Fruit fly (Drosophila melanogaster) whole organism, embryonic: ENCODE results near the gene Pcd.

Source experiments
- Ada2b ChIP-seq: fragments of 200-800 bp; sonication (Bioruptor generic); IDR thresholded peaks from 2 replicates; pipeline ENCODE4 v1.3.6; 2022; ENCODE audit warnings: missing biosample characterization, missing genetic modification characterization
- CG10147 ChIP-seq: fragments of 200-800 bp; sonication (Bioruptor generic); optimal IDR thresholded peaks from 2 replicates; lab custom pipeline; 2019; ENCODE audit warnings: missing biosample characterization, mild to moderate bottlenecking, missing genetic modification characterization, moderate library complexity
- CG10366 ChIP-seq: fragments of 200-800 bp; sonication (Bioruptor generic); IDR thresholded peaks from 2 replicates; pipeline ENCODE4 v1.3.6; 2022; ENCODE audit warnings: missing biosample characterization, missing genetic modification characterization
- CG10431 ChIP-seq: fragments of 200-800 bp; sonication (Bioruptor generic); optimal IDR thresholded peaks from 3 replicates; lab custom pipeline; 2018; ENCODE audit warnings: missing biosample characterization, mild to moderate bottlenecking, missing genetic modification characterization
- CG10654 ChIP-seq: fragments of 200-800 bp; sonication (Bioruptor generic); optimal IDR thresholded peaks from 2 replicates; lab custom pipeline; 2016; ENCODE audit warnings: missing biosample characterization, missing genetic modification characterization
- CG12769 ChIP-seq: fragments of 200-800 bp; sonication (Bioruptor generic); optimal IDR thresholded peaks from 2 replicates; lab custom pipeline; 2019; ENCODE audit warnings: missing biosample characterization, mild to moderate bottlenecking, missing genetic modification characterization, moderate library complexity
- CG13287 ChIP-seq: fragments of 200-800 bp; sonication (Bioruptor generic); IDR thresholded peaks from 2 replicates; pipeline ENCODE4 v1.3.6; 2022; ENCODE audit warnings: missing biosample characterization, missing genetic modification characterization; ENCODE audit not compliant: partially characterized antibody
- CG15479 ChIP-seq: fragments of 200-800 bp; sonication (Bioruptor generic); optimal IDR thresholded peaks from 3 replicates; lab custom pipeline; 2019; ENCODE audit warnings: missing biosample characterization, mild to moderate bottlenecking, missing genetic modification characterization, moderate library complexity
- CG1603 ChIP-seq: fragments of 200-800 bp; sonication (Bioruptor generic); optimal IDR thresholded peaks from 2 replicates; lab custom pipeline; 2019; ENCODE audit warnings: missing biosample characterization, mild to moderate bottlenecking, missing genetic modification characterization, moderate library complexity
- CG1647 ChIP-seq: fragments of 200-800 bp; sonication (Bioruptor generic); optimal IDR thresholded peaks from 3 replicates; lab custom pipeline; 2016; ENCODE audit warnings: missing biosample characterization, missing genetic modification characterization
- CG17568 ChIP-seq: fragments of 200-800 bp; sonication (Bioruptor generic); optimal IDR thresholded peaks from 2 replicates; lab custom pipeline; 2018; ENCODE audit warnings: missing biosample characterization, mild to moderate bottlenecking, missing genetic modification characterization, moderate library complexity
- CG17612 ChIP-seq: fragments of 200-800 bp; sonication (Bioruptor generic); IDR thresholded peaks from 2 replicates; pipeline ENCODE4 v1.3.6; 2022; ENCODE audit warnings: missing biosample characterization, missing genetic modification characterization
- CG18011 ChIP-seq: fragments of 200-800 bp; sonication (Bioruptor generic); optimal IDR thresholded peaks from 2 replicates; lab custom pipeline; 2017; ENCODE audit warnings: missing biosample characterization, missing genetic modification characterization, mild to moderate bottlenecking, moderate library complexity, missing genotype
- CG1832 ChIP-seq: fragments of 200-800 bp; sonication (Bioruptor generic); optimal IDR thresholded peaks from 2 replicates; lab custom pipeline; 2017; ENCODE audit warnings: missing biosample characterization, mild to moderate bottlenecking, missing genetic modification characterization, inconsistent platforms
- CG5180 ChIP-seq: fragments of 200-800 bp; sonication (Bioruptor generic); optimal IDR thresholded peaks from 3 replicates; lab custom pipeline; 2017; ENCODE audit warnings: missing biosample characterization, missing genetic modification characterization, mild to moderate bottlenecking, moderate library complexity, missing genetic modification reagents
- CG6765 ChIP-seq: fragments of 200-800 bp; sonication (Bioruptor generic); optimal IDR thresholded peaks from 3 replicates; lab custom pipeline; 2017; ENCODE audit warnings: missing biosample characterization, mild to moderate bottlenecking, missing genetic modification characterization
- CG7357 ChIP-seq: fragments of 200-800 bp; sonication (Bioruptor generic); IDR thresholded peaks from 3 replicates; pipeline ENCODE4 v1.3.6; 2022; ENCODE audit warnings: missing biosample characterization, missing genetic modification characterization
- CG8478 ChIP-seq: fragments of >200 bp; optimal IDR thresholded peaks from 2 replicates; lab custom pipeline; 2018
- CG9727 ChIP-seq: fragments of 200-800 bp; sonication (Bioruptor generic); optimal IDR thresholded peaks from 3 replicates; lab custom pipeline; 2017; ENCODE audit warnings: missing biosample characterization, mild to moderate bottlenecking, missing genetic modification characterization
- CTCF ChIP-seq: fragments of 200-800 bp; sonication (Bioruptor generic); optimal IDR thresholded peaks from 2 replicates; lab custom pipeline; 2017; ENCODE audit warnings: missing biosample characterization, mild to moderate bottlenecking, missing genetic modification characterization, moderate library complexity
- Dad ChIP-seq: fragments of 200-800 bp; sonication (Bioruptor generic); optimal IDR thresholded peaks from 3 replicates; lab custom pipeline; 2016; ENCODE audit warnings: missing biosample characterization, missing genetic modification characterization
- Fer3 ChIP-seq: fragments of 200-800 bp; sonication (Bioruptor generic); optimal IDR thresholded peaks from 2 replicates; lab custom pipeline; 2018; ENCODE audit warnings: missing biosample characterization, mild to moderate bottlenecking, missing genetic modification characterization, moderate library complexity
- GATAe ChIP-seq: fragments of 200-800 bp; sonication (Bioruptor generic); conservative IDR thresholded peaks from 2 replicates; pipeline ENCODE4 v1.3.6; 2022; ENCODE audit warnings: missing biosample characterization, missing genetic modification characterization
- Hr78 ChIP-seq, 2 experiments: fragments of 200-800 bp in 1 of 2; fragments of >200 bp in 1 of 2; sonication (Bioruptor generic) in 1 of 2; optimal IDR thresholded peaks; 2 replicates each; lab custom pipeline; 2017 to 2019; ENCODE audit warnings: missing biosample characterization in 2 of 2, missing genetic modification characterization in 2 of 2, mild to moderate bottlenecking in 1 of 2, moderate library complexity in 1 of 2
- Mes4 ChIP-seq: fragments of 200-800 bp; sonication (Bioruptor generic); optimal IDR thresholded peaks from 2 replicates; lab custom pipeline; 2016; ENCODE audit warnings: missing biosample characterization, missing genetic modification characterization
- Poxn ChIP-seq: fragments of 200-800 bp; sonication (Bioruptor generic); IDR thresholded peaks from 2 replicates; pipeline ENCODE4 v1.3.6; 2022; ENCODE audit warnings: missing biosample characterization, missing genetic modification characterization
- Ravus ChIP-seq: fragments of 200-800 bp; sonication (Bioruptor generic); IDR thresholded peaks from 2 replicates; pipeline ENCODE4 v1.3.6; 2022; ENCODE audit warnings: missing biosample characterization, missing genetic modification characterization
- ac ChIP-seq: fragments of 200-800 bp; sonication (Bioruptor generic); optimal IDR thresholded peaks from 3 replicates; lab custom pipeline; 2017; ENCODE audit warnings: missing biosample characterization, mild to moderate bottlenecking, missing genetic modification characterization
- aop ChIP-seq: fragments of 200-800 bp; sonication (Bioruptor generic); IDR thresholded peaks from 2 replicates; pipeline ENCODE4 v1.3.6; 2022; ENCODE audit warnings: missing biosample characterization, missing genetic modification characterization
- ato ChIP-seq: fragments of 200-800 bp; sonication (Bioruptor generic); IDR thresholded peaks from 2 replicates; pipeline ENCODE4 v1.3.6; 2022; ENCODE audit warnings: missing biosample characterization, missing genetic modification characterization; ENCODE audit not compliant: partially characterized antibody
- bcd ChIP-seq: fragments of 200-800 bp; sonication (Bioruptor generic); optimal IDR thresholded peaks from 2 replicates; lab custom pipeline; 2017; ENCODE audit warnings: missing biosample characterization, mild to moderate bottlenecking, missing genetic modification characterization
- dati ChIP-seq: fragments of 200-800 bp; sonication (Bioruptor generic); IDR thresholded peaks from 2 replicates; pipeline ENCODE4 v1.3.6; 2022; ENCODE audit warnings: missing biosample characterization, missing genetic modification characterization
- gem ChIP-seq: fragments of 200-800 bp; sonication (Bioruptor generic); optimal IDR thresholded peaks from 2 replicates; lab custom pipeline; 2019; ENCODE audit warnings: missing biosample characterization, mild to moderate bottlenecking, missing genetic modification characterization, moderate library complexity
- grn ChIP-seq: fragments of 200-800 bp; sonication (Bioruptor generic); optimal IDR thresholded peaks from 3 replicates; lab custom pipeline; 2017; ENCODE audit warnings: missing biosample characterization, missing genetic modification characterization
- gt ChIP-seq: fragments of 200-800 bp; sonication (Bioruptor generic); IDR thresholded peaks from 2 replicates; pipeline ENCODE4 v1.3.6; 2022; ENCODE audit warnings: missing biosample characterization, missing genetic modification characterization
- ind ChIP-seq: fragments of 200-800 bp; sonication (Bioruptor generic); optimal IDR thresholded peaks from 3 replicates; lab custom pipeline; 2016; ENCODE audit warnings: missing biosample characterization, missing genetic modification characterization
- knrl ChIP-seq: fragments of 200-800 bp; sonication (Bioruptor generic); IDR thresholded peaks from 3 replicates; pipeline ENCODE4 v1.3.6; 2022; ENCODE audit warnings: missing biosample characterization, missing genetic modification characterization; ENCODE audit not compliant: partially characterized antibody
- lilli ChIP-seq: fragments of 200-800 bp; sonication (Bioruptor generic); optimal IDR thresholded peaks from 3 replicates; lab custom pipeline; 2016; ENCODE audit warnings: missing biosample characterization, missing genetic modification characterization
- lola ChIP-seq, 3 experiments: fragments of >200 bp in 2 of 3; fragments of 200-800 bp in 1 of 3; sonication (Bioruptor generic) in 1 of 3; optimal IDR thresholded peaks; 2 replicates each; lab custom pipeline; 2017 to 2019; ENCODE audit warnings: missing biosample characterization in 3 of 3, missing genetic modification characterization in 3 of 3, mild to moderate bottlenecking in 1 of 3, moderate library complexity in 1 of 3
- mam ChIP-seq: fragments of 200-800 bp; sonication (Bioruptor generic); optimal IDR thresholded peaks from 3 replicates; lab custom pipeline; 2016; ENCODE audit warnings: missing biosample characterization, missing genetic modification characterization
- mld ChIP-seq: fragments of 200-800 bp; sonication (Bioruptor generic); IDR thresholded peaks from 3 replicates; pipeline ENCODE4 v1.3.6; 2022; ENCODE audit warnings: missing biosample characterization, missing genetic modification characterization; ENCODE audit not compliant: partially characterized antibody
- p53 ChIP-seq: fragments of 200-800 bp; sonication (Bioruptor generic); optimal IDR thresholded peaks from 2 replicates; lab custom pipeline; 2016; ENCODE audit warnings: missing biosample characterization, missing genetic modification characterization
- pan ChIP-seq, 4 experiments: fragments of >200 bp in 3 of 4; fragments of 200-800 bp in 1 of 4; sonication (Bioruptor generic) in 1 of 4; optimal IDR thresholded peaks in 3 of 4; IDR thresholded peaks in 1 of 4; 2 replicates each; pipeline versions ENCODE4 v1.3.6 to Lab custom; 2017 to 2022; ENCODE audit warnings: missing biosample characterization in 2 of 4, missing genetic modification characterization in 2 of 4, mixed read lengths in 1 of 4
- pros ChIP-seq: fragments of 200-800 bp; sonication (Bioruptor generic); optimal IDR thresholded peaks from 3 replicates; lab custom pipeline; 2019; ENCODE audit warnings: missing biosample characterization, mild to moderate bottlenecking, missing genetic modification characterization, moderate library complexity
- rib ChIP-seq: fragments of 200-800 bp; sonication (Bioruptor generic); IDR thresholded peaks from 2 replicates; pipeline ENCODE4 v1.3.6; 2022; ENCODE audit warnings: missing biosample characterization, missing genetic modification characterization
- sr ChIP-seq: fragments of 200-800 bp; sonication (Bioruptor generic); IDR thresholded peaks from 3 replicates; pipeline ENCODE4 v1.3.6; 2022; ENCODE audit warnings: missing biosample characterization, missing genetic modification characterization
- tna ChIP-seq: fragments of 200-800 bp; sonication (Bioruptor generic); IDR thresholded peaks from 2 replicates; pipeline ENCODE4 v1.3.6; 2022; ENCODE audit warnings: missing biosample characterization, missing genetic modification characterization; ENCODE audit not compliant: partially characterized antibody
- ttk ChIP-seq: fragments of 200-800 bp; sonication (Bioruptor generic); IDR thresholded peaks from 2 replicates; pipeline ENCODE4 v2.1.2; 2022; ENCODE audit warnings: missing biosample characterization, missing genetic modification characterization
- unc-4 ChIP-seq: fragments of 200-800 bp; sonication (Bioruptor generic); IDR thresholded peaks from 2 replicates; pipeline ENCODE4 v1.3.6; 2022; ENCODE audit warnings: missing biosample characterization, missing genetic modification characterization; ENCODE audit not compliant: partially characterized antibody

Pcd gene

dm6 chr3R:29716782-29717317, 6.1 kb upstream of the Pcd start, which contains the start of gene Obp99b (continued):
- no peak for TF ChIP-seq mld (GFP tag; lab: Robert Waterston, UW)
- TF ChIP-seq ato (GFP tag; lab: Robert Waterston, UW) = no peak
- TF ChIP-seq ttk (GFP tag; lab: Robert Waterston, UW) = peak; percentile 64
- peak; percentile 39; the same call in 1 of the 2 replicates for TF ChIP-seq gt (GFP tag; lab: Robert Waterston, UW)
- peak; percentile 46 for TF ChIP-seq CG10654 (GFP tag; lab: Kevin White, UChicago)
- no peak for TF ChIP-seq pan (optimal IDR thresholded peaks at IDR 0.05; lab: Kevin White, UChicago)
- peak in 1 of 2 experiments; percentile 84 for TF ChIP-seq pan (GFP tag; optimal IDR thresholded peaks at IDR 0.05 in 1 of 2, IDR thresholded peaks at IDR 0.05 in 1 of 2)
- peak; percentile 91 for TF ChIP-seq CG1603
- peak; percentile 62 for TF ChIP-seq CG18011
- TF ChIP-seq CG8478 (lab: Kevin White, UChicago) = no peak
- TF ChIP-seq CG1832 (GFP tag; lab: Kevin White, UChicago) = no peak
- peak; percentile 56 for TF ChIP-seq gem (tag; lab: Kevin White, UChicago)
- TF ChIP-seq CG5180 (GFP tag; lab: Kevin White, UChicago) = peak; percentile 62
- TF ChIP-seq Dad (GFP tag; lab: Kevin White, UChicago) = peak; percentile 63
- TF ChIP-seq lilli (GFP tag; lab: Kevin White, UChicago) = peak; percentile 32
- no peak for TF ChIP-seq Hr78 (GFP tag; optimal IDR thresholded peaks at IDR 0.05; lab: Kevin White, UChicago)
- TF ChIP-seq CG12769 (tag; lab: Kevin White, UChicago) = peak; percentile 45
- peak; percentile 57; the same call in 1 of the 2 replicates for TF ChIP-seq CG17612 (GFP tag; lab: Robert Waterston, UW)
- TF ChIP-seq Mes4 = peak; percentile 88
- TF ChIP-seq CTCF (GFP tag; lab: Kevin White, UChicago) = peak; percentile 94
- peak; percentile 45 for TF ChIP-seq mam
- TF ChIP-seq CG17568 = peak; percentile 70
- TF ChIP-seq aop = peak; percentile 35; the same call in 1 of the 2 replicates
- no peak for TF ChIP-seq unc-4 (GFP tag; lab: Robert Waterston, UW)
- TF ChIP-seq grn = no peak
- peak; percentile 71 for TF ChIP-seq CG10366 (GFP tag; lab: Robert Waterston, UW)
- TF ChIP-seq Ravus (GFP tag; lab: Robert Waterston, UW) = peak; percentile 2; the same call in 1 of the 2 replicates
- peak; percentile 83 for TF ChIP-seq ac (GFP tag; lab: Kevin White, UChicago)
- TF ChIP-seq rib (GFP tag; lab: Robert Waterston, UW) = no peak
- TF ChIP-seq p53 (GFP tag; lab: Kevin White, UChicago) = peak; percentile 57
- TF ChIP-seq Poxn (GFP tag; lab: Robert Waterston, UW) = no peak
- TF ChIP-seq tna (GFP tag; lab: Robert Waterston, UW) = no peak
- TF ChIP-seq sr = peak; percentile 73; the same call in 2 of the 3 replicates
- TF ChIP-seq CG7357 (GFP tag; lab: Robert Waterston, UW) = peak; percentile 55; the same call in 1 of the 3 replicates
- TF ChIP-seq CG9727 (GFP tag; lab: Kevin White, UChicago) = peak; percentile 73
- TF ChIP-seq Ada2b (GFP tag; lab: Robert Waterston, UW) = peak; percentile 61
- peak in 1 of 3 experiments; percentile 23 for TF ChIP-seq lola (GFP tag; optimal IDR thresholded peaks at IDR 0.05; lab: Kevin White, UChicago)
- TF ChIP-seq ind = peak; percentile 76
- TF ChIP-seq pros = no peak
- peak; percentile 59 for TF ChIP-seq dati
- peak; percentile 68 for TF ChIP-seq Fer3 (tag; lab: Kevin White, UChicago)
- peak; percentile 87 for TF ChIP-seq CG10431 (GFP tag; lab: Kevin White, UChicago)
- no peak for TF ChIP-seq knrl (GFP tag; lab: Robert Waterston, UW)
- no peak for TF ChIP-seq CG13287
- peak; percentile 36 for TF ChIP-seq CG10147 (GFP tag; lab: Kevin White, UChicago)
- peak; percentile 63 for TF ChIP-seq GATAe
- peak; percentile 70 for TF ChIP-seq CG6765 (GFP tag; lab: Kevin White, UChicago)
- TF ChIP-seq CG1647 (GFP tag; lab: Kevin White, UChicago) = peak; percentile 8
- TF ChIP-seq bcd (GFP tag; lab: Kevin White, UChicago) = peak; percentile 79
- TF ChIP-seq CG15479 (GFP tag; lab: Kevin White, UChicago) = no peak
